Worm (Caenorhabditis elegans): ENCODE data around the gene rom-4.

The rom-4 gene

DNA sequence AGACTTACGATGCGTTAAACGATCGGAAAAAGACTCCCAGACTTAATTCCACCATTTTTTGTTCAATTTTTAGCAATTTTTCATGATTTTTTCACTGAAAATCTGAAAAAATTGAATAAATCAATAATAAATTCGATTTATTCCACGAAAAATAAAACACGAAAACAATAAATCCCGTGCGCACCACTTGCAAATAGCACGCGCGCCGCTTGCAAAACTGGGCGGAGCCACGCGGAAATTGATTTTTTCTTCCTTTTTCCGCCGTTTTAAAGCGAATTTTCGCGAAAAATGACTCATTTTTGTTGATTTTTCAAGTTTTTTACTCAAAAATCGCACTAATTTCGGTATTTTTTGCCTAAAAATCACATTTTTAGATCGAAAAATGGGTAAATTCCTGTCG lies 48.9 kb upstream of the rom-4 start, which contains the start of the genes Y116A8C.9 and arf-6 (continued):
- TF ChIP-seq pha-4 (tag; optimal IDR thresholded peaks at IDR 0.05) = no peak
- 0 out of 2 replicates have a peak, but pooled peaks have one; percentile 55 for TF ChIP-seq madf-3 (GFP tag; IDR thresholded peaks at IDR 0.05)
- TF ChIP-seq B0261.1 (tag; optimal IDR thresholded peaks at IDR 0.05) = no peak
- TF ChIP-seq tbp1 (GFP tag; optimal IDR thresholded peaks at IDR 0.05) = peak; percentile 55
- 0 out of 2 replicates have a peak, but pooled peaks have one; percentile 19 for TF ChIP-seq nfyb-1 (GFP tag; IDR thresholded peaks at IDR 0.05)
- TF ChIP-seq ccch-3 (GFP tag; optimal IDR thresholded peaks at IDR 0.05) = no peak
- TF ChIP-seq hlh-26 (GFP tag; conservative IDR thresholded peaks at IDR 0.05) = no peak
- no peak for TF ChIP-seq F55B11.4 (tag; optimal IDR thresholded peaks at IDR 0.05; ENCODE audit: borderline replicate concordance, insufficient read depth)
- no peak for TF ChIP-seq attf-3 (GFP tag; conservative IDR thresholded peaks at IDR 0.05)
- no peak for TF ChIP-seq ztf-18 (tag; optimal IDR thresholded peaks at IDR 0.05)
- no peak for TF ChIP-seq nhr-27 (tag; optimal IDR thresholded peaks at IDR 0.05)

DNA sequence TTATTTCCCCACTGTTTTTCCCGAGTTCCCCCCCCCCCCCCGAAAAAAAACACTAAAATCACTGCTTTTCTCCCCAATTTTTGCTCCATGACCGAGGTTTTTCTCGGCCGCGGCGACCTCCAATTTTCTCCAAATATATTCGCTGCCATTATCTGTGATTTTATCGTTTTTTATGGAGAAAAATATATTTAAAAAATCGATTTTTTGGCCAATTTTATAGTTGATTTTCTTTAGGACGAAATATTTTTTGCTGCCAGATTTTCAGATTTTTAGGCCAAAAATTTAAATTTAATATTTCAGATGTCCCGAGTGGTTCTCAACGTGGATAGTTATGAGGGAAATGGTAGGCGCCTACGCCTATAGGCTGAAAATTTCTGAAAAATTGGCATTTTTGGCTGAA lies 45.9 kb upstream of the rom-4 start, which contains the start of gene rad-54.B:
TSS of gene rad-54.B (plus strand) at position 301 of the 400 bp plus-strand sequence.
- TF ChIP-seq Y67H2A.10 (GFP tag; conservative IDR thresholded peaks at IDR 0.05) (no peak), snpc-4 (GFP tag; optimal IDR thresholded peaks at IDR 0.05) (no peak), snpc-4 (tag; optimal IDR thresholded peaks at IDR 0.05) (peak in 1 of 4 experiments; percentile 41)

DNA sequence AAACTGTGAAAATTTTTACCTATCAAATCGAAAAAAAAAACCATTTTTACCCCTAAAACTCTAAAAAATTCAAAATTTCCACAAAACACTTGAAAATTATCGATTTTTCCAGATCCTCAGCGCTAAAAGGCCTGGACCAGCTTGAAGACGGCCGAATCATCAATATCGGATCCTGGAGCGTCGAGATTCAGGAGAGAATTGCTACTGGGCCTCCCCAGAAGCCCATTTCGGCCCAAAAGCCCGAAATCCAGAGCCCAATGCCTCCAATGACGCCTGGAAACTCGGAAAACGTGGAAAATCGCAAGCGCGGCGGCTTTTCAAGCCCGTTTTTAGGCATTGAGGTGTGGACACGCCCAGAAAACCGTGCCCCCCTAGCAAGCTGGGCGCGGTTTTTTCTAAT lies 43.2 kb upstream of the rom-4 start:
- peak; percentile 48; the same call in 1 of the 2 replicates for TF ChIP-seq zfh-2 (GFP tag; conservative IDR thresholded peaks at IDR 0.05)
- TF ChIP-seq D2030.7 (GFP tag; IDR thresholded peaks at IDR 0.05) = no peak

DNA sequence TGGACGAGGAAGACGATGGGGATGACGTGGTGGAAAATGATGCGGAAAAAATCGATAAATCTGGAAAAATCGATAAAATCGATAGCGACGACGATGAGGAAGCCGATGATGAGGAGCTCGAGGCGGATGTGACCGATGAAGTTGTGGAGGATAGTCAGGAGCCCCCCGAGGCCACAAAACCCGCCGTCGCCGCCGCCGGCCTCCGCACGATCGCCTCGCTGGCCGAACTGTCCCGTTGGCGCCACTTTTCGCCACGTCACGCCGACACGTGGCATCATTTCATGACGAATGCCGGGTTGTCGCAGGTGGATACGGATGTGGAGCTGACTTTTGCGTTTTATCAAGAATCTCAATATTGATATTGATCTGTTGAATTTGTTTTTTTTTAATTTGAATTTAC lies 33.2 kb upstream of the rom-4 start:
- TF ChIP-seq unc-130 (GFP tag; optimal IDR thresholded peaks at IDR 0.05) (no peak), fkh-3 (tag; optimal IDR thresholded peaks at IDR 0.05) (no peak), egrh-3 (GFP tag; IDR thresholded peaks at IDR 0.05) (peak; percentile 83), snpc-1.1 (tag; optimal IDR thresholded peaks at IDR 0.05; ENCODE audit: insufficient read depth) (no peak), zfh-2 (GFP tag; conservative IDR thresholded peaks at IDR 0.05) (peak; percentile 92), cebp-2 (GFP tag; IDR thresholded peaks at IDR 0.05) (no peak), hmg-20 (GFP tag; IDR thresholded peaks at IDR 0.05) (no peak), madf-3 (GFP tag; IDR thresholded peaks at IDR 0.05) (0 out of 2 replicates have a peak, but pooled peaks have one; percentile 16), rpc-1 (optimal IDR thresholded peaks at IDR 0.05) (no peak), rpc-1 (tag; optimal IDR thresholded peaks at IDR 0.05) (no peak), hlh-12 (tag; optimal IDR thresholded peaks at IDR 0.05) (no peak), ztf-6 (GFP tag; IDR thresholded peaks at IDR 0.05) (no peak)

DNA sequence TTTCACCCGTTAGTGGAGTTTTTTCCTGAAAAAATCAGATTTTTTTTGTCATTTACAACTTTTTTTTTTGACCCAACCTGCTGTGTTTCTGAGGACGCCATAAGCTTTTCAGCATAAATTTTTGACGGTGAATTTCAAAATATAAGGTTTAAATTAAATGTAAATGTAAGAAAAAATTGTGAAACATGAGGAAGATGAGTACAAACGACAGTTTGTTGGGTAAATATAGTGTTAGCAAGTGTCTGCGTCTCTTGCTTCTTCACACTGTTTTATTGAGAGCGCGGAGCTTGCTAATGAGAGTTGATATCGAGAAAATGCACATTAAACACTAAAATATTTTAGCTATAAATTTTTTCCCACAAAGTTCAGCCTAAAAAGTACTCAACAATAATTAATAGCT lies 25.2 kb upstream of the rom-4 start, which contains the start of gene rom-3:
TSS of gene rom-3 (minus strand) at position 101 of the 400 bp plus-strand sequence.
- TF ChIP-seq egl-44 (GFP tag; IDR thresholded peaks at IDR 0.05) = no peak
- TF ChIP-seq lsl-1 (GFP tag; optimal IDR thresholded peaks at IDR 0.05) = no peak
- TF ChIP-seq tlf-1 (GFP tag; optimal IDR thresholded peaks at IDR 0.05) = no peak
- TF ChIP-seq ekl-4 (GFP tag; IDR thresholded peaks at IDR 0.05) = no peak
- no peak for TF ChIP-seq ceh-58 (GFP tag; IDR thresholded peaks at IDR 0.05)
- TF ChIP-seq ceh-91 (GFP tag; IDR thresholded peaks at IDR 0.05) = no peak
- TF ChIP-seq ztf-6 (GFP tag; IDR thresholded peaks at IDR 0.05) = no peak
- no peak for TF ChIP-seq egl-18 (GFP tag; IDR thresholded peaks at IDR 0.05)
- no peak for TF ChIP-seq K12H6.12 (tag; optimal IDR thresholded peaks at IDR 0.05)
- TF ChIP-seq nhr-120 (GFP tag; IDR thresholded peaks at IDR 0.05) = no peak
- no peak for TF ChIP-seq cebp-2 (GFP tag; IDR thresholded peaks at IDR 0.05)
- TF ChIP-seq attf-5 (GFP tag; optimal IDR thresholded peaks at IDR 0.05) = no peak
- TF ChIP-seq F57C9.4 (tag; optimal IDR thresholded peaks at IDR 0.05) = no peak
- TF ChIP-seq F55B11.4 (tag; optimal IDR thresholded peaks at IDR 0.05; ENCODE audit: borderline replicate concordance, insufficient read depth) = no peak
- TF ChIP-seq lin-54 (GFP tag; optimal IDR thresholded peaks at IDR 0.05) = no peak
- no peak for TF ChIP-seq ZK185.1 (tag; optimal IDR thresholded peaks at IDR 0.05; ENCODE audit: poor library complexity, severe bottlenecking)
